Worm (Caenorhabditis elegans) whole organism, young adult: Measurements from ENCODE around the gene exc-9.
A peak's percentile ranks its signal among the peaks of the same experiment; 100 is the strongest.
"Not testable (repeated sequence)": the region's sequence is repeated elsewhere in the genome, so short reads cannot be mapped to it uniquely, and the experiment has no call there.

Experiments
- C06A6.2 ChIP-seq: fragments of 200-800 bp; sonication (Bioruptor generic); conservative IDR thresholded peaks from 2 replicates; pipeline ENCODE4 v1.3.6; 2022; ENCODE audit warnings: missing genetic modification characterization, missing compliant biosample characterization
- D2030.7 ChIP-seq: fragments of 200-800 bp; sonication (Bioruptor generic); IDR thresholded peaks from 2 replicates; pipeline ENCODE4 v1.3.6; 2022; ENCODE audit warnings: missing genetic modification reagents, missing genetic modification characterization, missing compliant biosample characterization
- F33H1.4 ChIP-seq: fragments of 200-800 bp; sonication (Bioruptor generic); IDR thresholded peaks from 2 replicates; pipeline ENCODE4 v1.3.6; 2022; ENCODE audit warnings: missing genetic modification reagents, missing genetic modification characterization, missing compliant biosample characterization
- F37B4.10 ChIP-seq: fragments of 200-800 bp; sonication (Bioruptor generic); IDR thresholded peaks from 2 replicates; pipeline ENCODE4 v1.3.6; 2022; ENCODE audit warnings: missing genetic modification characterization, missing compliant biosample characterization
- F49E8.2 ChIP-seq: sonication (generic microtip); optimal IDR thresholded peaks from 3 replicates; lab custom pipeline; 2017; ENCODE audit warnings: missing genetic modification characterization, mild to moderate bottlenecking, missing compliant biosample characterization, antibody characterized with exemption, moderate library complexity; ENCODE audit not compliant: insufficient read depth
- K11D2.4 ChIP-seq: fragments of 200-800 bp; sonication (Bioruptor generic); IDR thresholded peaks from 2 replicates; pipeline ENCODE4 v1.3.6; 2022; ENCODE audit warnings: missing genetic modification reagents, missing genetic modification characterization, missing compliant biosample characterization
- Y53G8AR.9 ChIP-seq: fragments of 200-800 bp; sonication (Bioruptor generic); conservative IDR thresholded peaks from 2 replicates; pipeline ENCODE4 v1.3.6; 2022; ENCODE audit warnings: missing genetic modification reagents, missing genetic modification characterization, missing compliant biosample characterization
- Y67H2A.10 ChIP-seq: fragments of 200-800 bp; sonication (Bioruptor generic); conservative IDR thresholded peaks from 2 replicates; pipeline ENCODE4 v1.3.6; 2022; ENCODE audit warnings: missing genetic modification reagents, missing genetic modification characterization, missing compliant biosample characterization
- Y95B8A.8 ChIP-seq: fragments of 200-800 bp; sonication (Bioruptor generic); IDR thresholded peaks from 2 replicates; pipeline ENCODE4 v1.3.6; 2022; ENCODE audit warnings: missing genetic modification reagents, missing genetic modification characterization, missing compliant biosample characterization
- ZK185.1 ChIP-seq: sonication (generic microtip); optimal IDR thresholded peaks from 2 replicates; lab custom pipeline; 2016; ENCODE audit warnings: mild to moderate bottlenecking, missing genetic modification characterization, missing compliant biosample characterization; ENCODE audit not compliant: poor library complexity, severe bottlenecking
- aptf-2 ChIP-seq: fragments of 200-800 bp; sonication (Bioruptor generic); conservative IDR thresholded peaks from 2 replicates; pipeline ENCODE4 v1.3.6; 2022; ENCODE audit warnings: missing genetic modification reagents, missing genetic modification characterization, missing compliant biosample characterization
- attf-3 ChIP-seq: fragments of 200-800 bp; sonication (Bioruptor generic); conservative IDR thresholded peaks from 2 replicates; pipeline ENCODE4 v1.3.6; 2022; ENCODE audit warnings: missing genetic modification reagents, missing genetic modification characterization, missing compliant biosample characterization
- attf-5 ChIP-seq: fragments of 200-800 bp; sonication (Bioruptor generic); optimal IDR thresholded peaks from 2 replicates; lab custom pipeline; 2018; ENCODE audit warnings: mild to moderate bottlenecking, missing genetic modification characterization, missing compliant biosample characterization
- bed-2 ChIP-seq: fragments of 200-800 bp; sonication (Bioruptor generic); IDR thresholded peaks from 2 replicates; pipeline ENCODE4 v1.3.6; 2022; ENCODE audit warnings: missing genetic modification reagents, missing genetic modification characterization, missing compliant biosample characterization
- cebp-1 ChIP-seq, 2 experiments: fragments of 200-800 bp in 1 of 2; sonication (Bioruptor generic) in 1 of 2; sonication (generic microtip) in 1 of 2; IDR thresholded peaks in 1 of 2; optimal IDR thresholded peaks in 1 of 2; 2 replicates each; pipeline versions ENCODE4 v1.3.6 to Lab custom; 2017 to 2022; ENCODE audit warnings: missing compliant biosample characterization in 2 of 2, missing genetic modification characterization in 2 of 2, mild to moderate bottlenecking in 1 of 2, missing genetic modification reagents in 1 of 2, moderate library complexity in 1 of 2
- ceh-100 ChIP-seq: fragments of 200-800 bp; sonication (Bioruptor generic); IDR thresholded peaks from 2 replicates; pipeline ENCODE4 v1.3.6; 2022; ENCODE audit warnings: missing genetic modification reagents, missing genetic modification characterization, missing compliant biosample characterization
- ceh-27 ChIP-seq: fragments of 200-800 bp; sonication (Bioruptor generic); optimal IDR thresholded peaks from 2 replicates; lab custom pipeline; 2018; ENCODE audit warnings: mild to moderate bottlenecking, missing genetic modification characterization, moderate library complexity, missing compliant biosample characterization
- ceh-40 ChIP-seq: fragments of 200-800 bp; sonication (Bioruptor generic); IDR thresholded peaks from 2 replicates; pipeline ENCODE4 v1.3.6; 2022; ENCODE audit warnings: missing genetic modification characterization, missing compliant biosample characterization
- ceh-91 ChIP-seq: fragments of 200-800 bp; sonication (Bioruptor generic); IDR thresholded peaks from 2 replicates; pipeline ENCODE4 v1.3.6; 2022; ENCODE audit warnings: missing genetic modification reagents, missing genetic modification characterization, missing compliant biosample characterization
- dox-1 ChIP-seq: fragments of 200-800 bp; sonication (Bioruptor generic); IDR thresholded peaks from 2 replicates; pipeline ENCODE4 v1.3.6; 2022; ENCODE audit warnings: missing genetic modification reagents, missing genetic modification characterization, missing compliant biosample characterization
- dpl-1 ChIP-seq: fragments of 150-350 bp; optimal IDR thresholded peaks from 2 replicates; lab custom pipeline; 2014; ENCODE audit warnings: missing biosample characterization, missing genetic modification reagents, missing genetic modification characterization
- efl-1 ChIP-seq: fragments of 150-350 bp; optimal IDR thresholded peaks from 2 replicates; lab custom pipeline; 2014; ENCODE audit warnings: missing biosample characterization, missing genetic modification reagents, missing genetic modification characterization
- egl-18 ChIP-seq: fragments of 200-800 bp; sonication (Bioruptor generic); IDR thresholded peaks from 2 replicates; pipeline ENCODE4 v1.3.6; 2022; ENCODE audit warnings: missing genetic modification reagents, missing genetic modification characterization, missing compliant biosample characterization
- egl-44 ChIP-seq: fragments of 200-800 bp; sonication (Bioruptor generic); IDR thresholded peaks from 2 replicates; pipeline ENCODE4 v1.3.6; 2022; ENCODE audit warnings: missing genetic modification reagents, missing genetic modification characterization, missing compliant biosample characterization
- egrh-3 ChIP-seq: fragments of 200-800 bp; sonication (Bioruptor generic); IDR thresholded peaks from 2 replicates; pipeline ENCODE4 v1.3.6; 2022; ENCODE audit warnings: missing genetic modification reagents, missing genetic modification characterization, missing compliant biosample characterization
- him-1 ChIP-seq: sonication (generic microtip); optimal IDR thresholded peaks from 2 replicates; lab custom pipeline; 2016; ENCODE audit warnings: missing genotype, missing genetic modification reagents, missing genetic modification characterization, missing compliant biosample characterization
- hmg-1.2 ChIP-seq: fragments of 200-800 bp; sonication (Bioruptor generic); IDR thresholded peaks from 2 replicates; pipeline ENCODE4 v1.3.6; 2022; ENCODE audit warnings: missing genetic modification reagents, missing genetic modification characterization, missing compliant biosample characterization
- hmg-20 ChIP-seq: fragments of 200-800 bp; sonication (Bioruptor generic); IDR thresholded peaks from 2 replicates; pipeline ENCODE4 v1.3.6; 2022; ENCODE audit warnings: missing genetic modification reagents, missing genetic modification characterization, missing compliant biosample characterization
- let-526 ChIP-seq: fragments of 200-800 bp; sonication (Bioruptor generic); IDR thresholded peaks from 2 replicates; pipeline ENCODE4 v1.3.6; 2022; ENCODE audit warnings: missing genetic modification reagents, missing genetic modification characterization, missing compliant biosample characterization
- let-607 ChIP-seq, 2 experiments: fragments of 200-800 bp in 1 of 2; sonication (Bioruptor generic) in 1 of 2; sonication (generic microtip) in 1 of 2; optimal IDR thresholded peaks; 2 replicates each; lab custom pipeline; 2016 to 2018; ENCODE audit warnings: mild to moderate bottlenecking in 2 of 2, missing compliant biosample characterization in 2 of 2, missing genetic modification characterization in 2 of 2, moderate library complexity in 2 of 2, missing genotype in 1 of 2
- lin-26 ChIP-seq: fragments of 200-800 bp; sonication (Bioruptor generic); IDR thresholded peaks from 2 replicates; pipeline ENCODE4 v1.3.6; 2022; ENCODE audit warnings: missing genetic modification reagents, missing genetic modification characterization, missing compliant biosample characterization
- lin-40 ChIP-seq: sonication (generic microtip); optimal IDR thresholded peaks from 2 replicates; lab custom pipeline; 2016; ENCODE audit warnings: missing genetic modification characterization, mild to moderate bottlenecking, missing compliant biosample characterization, missing genotype, missing genetic modification reagents
- lsl-1 ChIP-seq: fragments of 200-800 bp; sonication (Bioruptor generic); optimal IDR thresholded peaks from 2 replicates; lab custom pipeline; 2018; ENCODE audit warnings: mild to moderate bottlenecking, missing genetic modification characterization, moderate library complexity, missing compliant biosample characterization
- madf-6 ChIP-seq: fragments of 200-800 bp; sonication (Bioruptor generic); IDR thresholded peaks from 2 replicates; pipeline ENCODE4 v1.3.6; 2022; ENCODE audit warnings: missing genetic modification reagents, missing genetic modification characterization, missing compliant biosample characterization
- madf-8 ChIP-seq: fragments of 200-800 bp; sonication (Bioruptor generic); conservative IDR thresholded peaks from 2 replicates; pipeline ENCODE4 v1.3.6; 2022; ENCODE audit warnings: missing genetic modification reagents, missing genetic modification characterization, missing compliant biosample characterization
- mcd-1 ChIP-seq: fragments of 200-800 bp; sonication (Bioruptor generic); IDR thresholded peaks from 2 replicates; pipeline ENCODE4 v1.3.6; 2022; ENCODE audit warnings: missing genetic modification reagents, missing genetic modification characterization, missing compliant biosample characterization
- nfyb-1 ChIP-seq: fragments of 200-800 bp; sonication (Bioruptor generic); IDR thresholded peaks from 2 replicates; pipeline ENCODE4 v1.3.6; 2022; ENCODE audit warnings: missing genetic modification reagents, missing genetic modification characterization, missing compliant biosample characterization
- pbrm-1 ChIP-seq: fragments of 200-800 bp; sonication (Bioruptor generic); IDR thresholded peaks from 2 replicates; pipeline ENCODE4 v1.3.6; 2022; ENCODE audit warnings: missing genetic modification reagents, missing genetic modification characterization, missing compliant biosample characterization
- rcor-1 ChIP-seq: fragments of 200-800 bp; sonication (Bioruptor generic); IDR thresholded peaks from 2 replicates; pipeline ENCODE4 v1.3.6; 2022; ENCODE audit warnings: missing genetic modification reagents, missing genetic modification characterization, missing compliant biosample characterization
- unc-130 ChIP-seq: sonication (generic microtip); optimal IDR thresholded peaks from 2 replicates; lab custom pipeline; 2016; ENCODE audit warnings: missing genetic modification reagents, missing genetic modification characterization, missing compliant biosample characterization
- ztf-25 ChIP-seq: fragments of 200-800 bp; sonication (Bioruptor generic); IDR thresholded peaks from 2 replicates; pipeline ENCODE4 v1.3.6; 2022; ENCODE audit warnings: missing genetic modification reagents, missing genetic modification characterization, missing compliant biosample characterization
- ztf-28 ChIP-seq: fragments of 200-800 bp; sonication (Bioruptor generic); IDR thresholded peaks from 2 replicates; pipeline ENCODE4 v1.3.6; 2022; ENCODE audit warnings: missing genetic modification reagents, missing genetic modification characterization, missing compliant biosample characterization
- ztf-6 ChIP-seq: fragments of 200-800 bp; sonication (Bioruptor generic); IDR thresholded peaks from 2 replicates; pipeline ENCODE4 v1.3.6; 2022; ENCODE audit warnings: missing genetic modification reagents, missing genetic modification characterization, missing compliant biosample characterization

Gene exc-9

ce11 chrIV:7954006-7954405 lies 13.2 kb upstream of the exc-9 start:
- TF ChIP-seq lsl-1 (GFP tag; lab: Kevin White, UChicago) (peak; percentile 63), egl-18 (no peak)

- peak; percentile 63; the same call in 1 of the 2 replicates for TF ChIP-seq C06A6.2 (GFP tag; lab: Robert Waterston, UW)
- 0 out of 2 replicates have a peak, but pooled peaks have one; percentile 55 for TF ChIP-seq Y95B8A.8 (GFP tag; lab: Robert Waterston, UW)
- peak; percentile 79 for TF ChIP-seq attf-3 (GFP tag; lab: Robert Waterston, UW)
- TF ChIP-seq pbrm-1 = peak; percentile 39; the same call in 1 of the 2 replicates
- peak; percentile 88 for TF ChIP-seq dox-1
- peak; percentile 52 for TF ChIP-seq rcor-1 (GFP tag; lab: Robert Waterston, UW)
- not testable (repeated sequence) for TF ChIP-seq cebp-1 (GFP tag; IDR thresholded peaks at IDR 0.05; lab: Robert Waterston, UW)
- TF ChIP-seq cebp-1 (tag; optimal IDR thresholded peaks at IDR 0.05; lab: Kevin White, UChicago) = peak; percentile 5
- TF ChIP-seq madf-6 (GFP tag; lab: Robert Waterston, UW) = peak; percentile 58
- TF ChIP-seq ceh-100 (GFP tag; lab: Robert Waterston, UW) = peak; percentile 96
- TF ChIP-seq let-526 (GFP tag; lab: Robert Waterston, UW) = 0 out of 2 replicates have a peak, but pooled peaks have one; percentile 25
- peak; percentile 59; the same call in 1 of the 2 replicates for TF ChIP-seq hmg-1.2
- TF ChIP-seq lin-26 (GFP tag; lab: Robert Waterston, UW) = peak; percentile 74; the same call in 1 of the 2 replicates
- peak; percentile 74; the same call in 1 of the 2 replicates for TF ChIP-seq D2030.7
- TF ChIP-seq F33H1.4 = peak; percentile 37
- TF ChIP-seq aptf-2 (GFP tag; lab: Robert Waterston, UW) = peak; percentile 89
- TF ChIP-seq ztf-25 = peak; percentile 84
- 0 out of 2 replicates have a peak, but pooled peaks have one; percentile 55 for TF ChIP-seq ztf-6 (GFP tag; lab: Robert Waterston, UW)
- TF ChIP-seq Y67H2A.10 = peak; percentile 72; the same call in 1 of the 2 replicates
- 0 out of 2 replicates have a peak, but pooled peaks have one; percentile 28 for TF ChIP-seq K11D2.4
- peak; percentile 73 for TF ChIP-seq mcd-1
- peak; percentile 65 for TF ChIP-seq egrh-3
- peak; percentile 65; the same call in 1 of the 2 replicates for TF ChIP-seq nfyb-1 (GFP tag; lab: Robert Waterston, UW)
- TF ChIP-seq ztf-28 (GFP tag; lab: Robert Waterston, UW) = peak; percentile 76
- peak; percentile 68; the same call in 1 of the 2 replicates for TF ChIP-seq bed-2
- peak; percentile 41 for TF ChIP-seq attf-5 (GFP tag; lab: Kevin White, UChicago)
These were observed 7.5 kb upstream of the exc-9 start, which contains the start of gene mcm-3AP for ce11 chrIV:7948290-7948689. Gene mcm-3AP, plus strand, starts transcription at chrIV:7948672.

- TF ChIP-seq egrh-3 (peak; percentile 83), ceh-40 (GFP tag; lab: Robert Waterston, UW) (0 out of 2 replicates have a peak, but pooled peaks have one; percentile 40), lin-40 (tag; lab: Kevin White, UChicago) (peak; percentile 71), ceh-91 (GFP tag; lab: Robert Waterston, UW) (peak; percentile 97), madf-8 (GFP tag; lab: Robert Waterston, UW) (peak; percentile 91), ZK185.1 (peak; percentile 51), dpl-1 (peak; percentile 67), him-1 (tag; lab: Kevin White, UChicago) (peak; percentile 23), let-607 (tag; optimal IDR thresholded peaks at IDR 0.05; lab: Kevin White, UChicago) (peak in 1 of 2 experiments; percentile 47), C06A6.2 (GFP tag; lab: Robert Waterston, UW) (peak; percentile 88), F49E8.2 (tag; lab: Kevin White, UChicago) (peak; percentile 73), bed-2 (peak; percentile 91), ceh-27 (GFP tag; lab: Kevin White, UChicago) (peak; percentile 83), unc-130 (GFP tag; lab: Kevin White, UChicago) (peak; percentile 55), madf-6 (GFP tag; lab: Robert Waterston, UW) (peak; percentile 96), efl-1 (GFP tag; lab: Kevin White, UChicago) (peak; percentile 92), F37B4.10 (GFP tag; lab: Robert Waterston, UW) (0 out of 2 replicates have a peak, but pooled peaks have one; percentile 6), egl-44 (GFP tag; lab: Robert Waterston, UW) (peak; percentile 47; the same call in 1 of the 2 replicates), Y53G8AR.9 (GFP tag; lab: Robert Waterston, UW) (peak; percentile 88), hmg-20 (GFP tag; lab: Robert Waterston, UW) (peak; percentile 27; the same call in 1 of the 2 replicates), let-526 (GFP tag; lab: Robert Waterston, UW) (peak; percentile 71; the same call in 1 of the 2 replicates)
These were observed 6.2 kb upstream of the exc-9 start, which contains the start of gene F20D12.12 for ce11 chrIV:7946899-7947499. Gene F20D12.12, plus strand, starts transcription at chrIV:7947440.
